Fruit fly (Drosophila melanogaster) whole organism, embryonic: Measurements from ENCODE around the gene Tg.

ENCODE experiments used
- ATbp ChIP-seq: fragments of 200-800 bp; sonication (Bioruptor generic); optimal IDR thresholded peaks from 2 replicates; lab custom pipeline; 2017; ENCODE audit warnings: missing biosample characterization, mild to moderate bottlenecking, missing genetic modification characterization, missing genetic modification reagents
- B-H1 ChIP-seq: fragments of 200-800 bp; sonication (Bioruptor generic); IDR thresholded peaks from 3 replicates; pipeline ENCODE4 v1.3.6; 2022; ENCODE audit warnings: missing biosample characterization, missing genetic modification characterization
- CG10267 ChIP-seq: fragments of 200-800 bp; sonication (Bioruptor generic); optimal IDR thresholded peaks from 2 replicates; lab custom pipeline; 2018; ENCODE audit warnings: missing biosample characterization, mild to moderate bottlenecking, missing genetic modification characterization, moderate library complexity
- CG10274 ChIP-seq: fragments of 200-800 bp; sonication (Bioruptor generic); optimal IDR thresholded peaks from 3 replicates; lab custom pipeline; 2017; ENCODE audit warnings: missing biosample characterization, mild to moderate bottlenecking, missing genetic modification characterization
- CG10431 ChIP-seq: fragments of 200-800 bp; sonication (Bioruptor generic); optimal IDR thresholded peaks from 3 replicates; lab custom pipeline; 2018; ENCODE audit warnings: missing biosample characterization, mild to moderate bottlenecking, missing genetic modification characterization
- CG12155 ChIP-seq: fragments of 200-800 bp; sonication (Bioruptor generic); optimal IDR thresholded peaks from 3 replicates; lab custom pipeline; 2016; ENCODE audit warnings: missing biosample characterization, missing genetic modification characterization
- CG12299 ChIP-seq: fragments of 200-800 bp; sonication (Bioruptor generic); optimal IDR thresholded peaks from 2 replicates; lab custom pipeline; 2018; ENCODE audit warnings: missing biosample characterization, mild to moderate bottlenecking, missing genetic modification characterization
- CG13775 ChIP-seq: fragments of 200-800 bp; sonication (Bioruptor generic); optimal IDR thresholded peaks from 3 replicates; lab custom pipeline; 2017; ENCODE audit warnings: missing biosample characterization, mild to moderate bottlenecking, missing genetic modification characterization
- CG14710 ChIP-seq: fragments of 200-800 bp; sonication (Bioruptor generic); optimal IDR thresholded peaks from 3 replicates; lab custom pipeline; 2019; ENCODE audit warnings: missing biosample characterization, mild to moderate bottlenecking, missing genetic modification characterization, moderate library complexity
- CG15011 ChIP-seq: fragments of 200-800 bp; sonication (Bioruptor generic); optimal IDR thresholded peaks from 3 replicates; lab custom pipeline; 2018; ENCODE audit warnings: missing biosample characterization, mild to moderate bottlenecking, missing genetic modification characterization
- CG15269 ChIP-seq: fragments of 200-800 bp; sonication (Bioruptor generic); optimal IDR thresholded peaks from 2 replicates; lab custom pipeline; 2018; ENCODE audit warnings: missing biosample characterization, mild to moderate bottlenecking, missing genetic modification characterization, moderate library complexity
- CG16813 ChIP-seq: fragments of 200-800 bp; sonication (Bioruptor generic); IDR thresholded peaks from 3 replicates; pipeline ENCODE4 v1.3.6; 2022; ENCODE audit warnings: missing biosample characterization, missing genetic modification characterization; ENCODE audit not compliant: partially characterized antibody
- CG17328 ChIP-seq: fragments of 200-800 bp; sonication (Bioruptor generic); IDR thresholded peaks from 2 replicates; pipeline ENCODE4 v1.3.6; 2022; ENCODE audit warnings: missing biosample characterization, missing genetic modification characterization
- CG17568 ChIP-seq: fragments of 200-800 bp; sonication (Bioruptor generic); optimal IDR thresholded peaks from 2 replicates; lab custom pipeline; 2018; ENCODE audit warnings: missing biosample characterization, mild to moderate bottlenecking, missing genetic modification characterization, moderate library complexity
- CG18476 ChIP-seq: fragments of 200-800 bp; sonication (Bioruptor generic); optimal IDR thresholded peaks from 2 replicates; lab custom pipeline; 2016; ENCODE audit warnings: missing biosample characterization, mild to moderate bottlenecking, missing genetic modification characterization
- CG32767 ChIP-seq: fragments of 200-800 bp; sonication (Bioruptor generic); IDR thresholded peaks from 2 replicates; pipeline ENCODE4 v1.3.6; 2022; ENCODE audit warnings: missing biosample characterization, missing genetic modification characterization
- CG34422 ChIP-seq: fragments of 200-800 bp; sonication (Bioruptor generic); IDR thresholded peaks from 3 replicates; pipeline ENCODE4 v1.3.6; 2022; ENCODE audit warnings: missing biosample characterization, missing genetic modification characterization
- CG42726 ChIP-seq: fragments of 200-800 bp; sonication (Bioruptor generic); IDR thresholded peaks from 2 replicates; pipeline ENCODE4 v1.3.6; 2022; ENCODE audit warnings: missing biosample characterization, missing genetic modification characterization; ENCODE audit not compliant: partially characterized antibody
- CG7357 ChIP-seq: fragments of 200-800 bp; sonication (Bioruptor generic); IDR thresholded peaks from 3 replicates; pipeline ENCODE4 v1.3.6; 2022; ENCODE audit warnings: missing biosample characterization, missing genetic modification characterization
- CG9215 ChIP-seq: fragments of 200-800 bp; sonication (Bioruptor generic); IDR thresholded peaks from 2 replicates; pipeline ENCODE4 v1.3.6; 2022; ENCODE audit warnings: missing biosample characterization, missing genetic modification characterization
- CTCF ChIP-seq: fragments of 200-800 bp; sonication (Bioruptor generic); optimal IDR thresholded peaks from 2 replicates; lab custom pipeline; 2017; ENCODE audit warnings: missing biosample characterization, mild to moderate bottlenecking, missing genetic modification characterization, moderate library complexity
- D ChIP-seq, 2 experiments: fragments of 200-800 bp in 1 of 2; fragments of >200 bp in 1 of 2; sonication (Bioruptor generic) in 1 of 2; optimal IDR thresholded peaks; 2 replicates in 1 of 2; 3 replicates in 1 of 2; lab custom pipeline; 2017; ENCODE audit warnings: mild to moderate bottlenecking in 1 of 2, missing biosample characterization in 1 of 2, missing genetic modification characterization in 1 of 2, missing genetic modification reagents in 1 of 2
- Doc3 ChIP-seq: fragments of 200-800 bp; sonication (Bioruptor generic); IDR thresholded peaks from 3 replicates; pipeline ENCODE4 v1.3.6; 2022; ENCODE audit warnings: missing biosample characterization, missing genetic modification characterization; ENCODE audit not compliant: partially characterized antibody
- Drgx ChIP-seq: fragments of 200-800 bp; sonication (Bioruptor generic); IDR thresholded peaks from 2 replicates; pipeline ENCODE4 v1.3.6; 2022; ENCODE audit warnings: missing biosample characterization, missing genetic modification characterization
- Hey ChIP-seq: fragments of 200-800 bp; sonication (Bioruptor generic); optimal IDR thresholded peaks from 3 replicates; lab custom pipeline; 2018; ENCODE audit warnings: missing biosample characterization, mild to moderate bottlenecking, missing genetic modification characterization
- Lim3 ChIP-seq: fragments of 200-800 bp; sonication (Bioruptor generic); IDR thresholded peaks from 2 replicates; pipeline ENCODE4 v1.3.6; 2022; ENCODE audit warnings: missing biosample characterization, missing genetic modification characterization
- Max ChIP-seq: fragments of 200-800 bp; sonication (Bioruptor generic); optimal IDR thresholded peaks from 2 replicates; lab custom pipeline; 2016; ENCODE audit warnings: missing biosample characterization, mild to moderate bottlenecking, missing genetic modification characterization
- Med ChIP-seq: fragments of 200-800 bp; sonication (Bioruptor generic); peaks from one replicate; lab custom pipeline; 2016; ENCODE audit warnings: missing biosample characterization, missing genetic modification characterization, mild to moderate bottlenecking, inconsistent platforms, moderate library complexity
- NC2β ChIP-seq: fragments of 200-800 bp; sonication (Bioruptor generic); optimal IDR thresholded peaks from 2 replicates; lab custom pipeline; 2016; ENCODE audit warnings: missing biosample characterization, missing genetic modification characterization
- Oli ChIP-seq: fragments of 200-800 bp; sonication (Bioruptor generic); optimal IDR thresholded peaks from 2 replicates; lab custom pipeline; 2018; ENCODE audit warnings: missing biosample characterization, mild to moderate bottlenecking, missing genetic modification characterization, moderate library complexity
- Sin3A ChIP-seq: fragments of >200 bp; optimal IDR thresholded peaks from 2 replicates; lab custom pipeline; 2018
- Spps ChIP-seq: fragments of 200-800 bp; sonication (Bioruptor generic); optimal IDR thresholded peaks from 2 replicates; lab custom pipeline; 2018; ENCODE audit warnings: missing biosample characterization, mild to moderate bottlenecking, missing genetic modification characterization
- Sry-β ChIP-seq: fragments of 200-800 bp; sonication (Bioruptor generic); optimal IDR thresholded peaks from 2 replicates; lab custom pipeline; 2018; ENCODE audit warnings: missing biosample characterization, mild to moderate bottlenecking, missing genetic modification characterization, moderate library complexity
- bowl ChIP-seq: fragments of 200-800 bp; sonication (Bioruptor generic); IDR thresholded peaks from 2 replicates; pipeline ENCODE4 v1.3.6; 2022; ENCODE audit warnings: missing biosample characterization, missing genetic modification characterization
- btn ChIP-seq: fragments of 200-800 bp; sonication (Bioruptor generic); optimal IDR thresholded peaks from 2 replicates; lab custom pipeline; 2016; ENCODE audit warnings: missing biosample characterization, missing genetic modification characterization
- chn ChIP-seq: fragments of 200-800 bp; sonication (Bioruptor generic); optimal IDR thresholded peaks from 2 replicates; lab custom pipeline; 2016; ENCODE audit warnings: missing biosample characterization, missing genetic modification characterization
- ci ChIP-seq: fragments of 200-800 bp; sonication (Bioruptor generic); IDR thresholded peaks from 3 replicates; pipeline ENCODE4 v1.3.6; 2022; ENCODE audit warnings: missing biosample characterization, missing genetic modification characterization
- dysf ChIP-seq: fragments of 200-800 bp; sonication (Bioruptor generic); IDR thresholded peaks from 3 replicates; pipeline ENCODE4 v1.3.6; 2022; ENCODE audit warnings: missing biosample characterization, missing genetic modification characterization
- ems ChIP-seq: fragments of 200-800 bp; sonication (Bioruptor generic); optimal IDR thresholded peaks from 3 replicates; lab custom pipeline; 2016; ENCODE audit warnings: missing biosample characterization, missing genetic modification characterization
- exex ChIP-seq: fragments of 200-800 bp; sonication (Bioruptor generic); optimal IDR thresholded peaks from 4 replicates; lab custom pipeline; 2018; ENCODE audit warnings: missing biosample characterization, mild to moderate bottlenecking, missing genetic modification characterization, moderate library complexity
- gcm ChIP-seq: fragments of 200-800 bp; sonication (Bioruptor generic); optimal IDR thresholded peaks from 2 replicates; lab custom pipeline; 2019; ENCODE audit warnings: missing biosample characterization, mild to moderate bottlenecking, missing genetic modification characterization, moderate library complexity
- hth ChIP-seq: fragments of >200 bp; optimal IDR thresholded peaks from 2 replicates; lab custom pipeline; 2017; ENCODE audit warnings: inconsistent platforms
- jing ChIP-seq: fragments of 200-800 bp; sonication (Bioruptor generic); optimal IDR thresholded peaks from 2 replicates; lab custom pipeline; 2018; ENCODE audit warnings: missing biosample characterization, mild to moderate bottlenecking, missing genetic modification characterization
- lola ChIP-seq, 3 experiments: fragments of >200 bp in 2 of 3; fragments of 200-800 bp in 1 of 3; sonication (Bioruptor generic) in 1 of 3; optimal IDR thresholded peaks; 2 replicates each; lab custom pipeline; 2017 to 2019; ENCODE audit warnings: missing biosample characterization in 3 of 3, missing genetic modification characterization in 3 of 3, mild to moderate bottlenecking in 1 of 3, moderate library complexity in 1 of 3
- org-1 ChIP-seq: fragments of 200-800 bp; sonication (Bioruptor generic); optimal IDR thresholded peaks from 2 replicates; lab custom pipeline; 2017; ENCODE audit warnings: missing biosample characterization, missing genetic modification characterization
- p53 ChIP-seq: fragments of 200-800 bp; sonication (Bioruptor generic); optimal IDR thresholded peaks from 2 replicates; lab custom pipeline; 2016; ENCODE audit warnings: missing biosample characterization, missing genetic modification characterization
- pita ChIP-seq: fragments of 200-800 bp; sonication (Bioruptor generic); optimal IDR thresholded peaks from 2 replicates; lab custom pipeline; 2017; ENCODE audit warnings: missing biosample characterization, mild to moderate bottlenecking, missing genetic modification characterization
- sug ChIP-seq: fragments of 200-800 bp; optimal IDR thresholded peaks from 2 replicates; lab custom pipeline; 2019; ENCODE audit warnings: missing biosample characterization, mild to moderate bottlenecking, missing genetic modification characterization, moderate library complexity
- ttk ChIP-seq: fragments of 200-800 bp; sonication (Bioruptor generic); IDR thresholded peaks from 2 replicates; pipeline ENCODE4 v2.1.2; 2022; ENCODE audit warnings: missing biosample characterization, missing genetic modification characterization
- twi ChIP-seq: fragments of 200-800 bp; optimal IDR thresholded peaks from 2 replicates; lab custom pipeline; 2019; ENCODE audit warnings: missing biosample characterization, mild to moderate bottlenecking, missing genetic modification characterization, moderate library complexity
- zfh2 ChIP-seq: fragments of 200-800 bp; sonication (Bioruptor generic); optimal IDR thresholded peaks from 2 replicates; lab custom pipeline; 2016; ENCODE audit warnings: missing biosample characterization, missing genetic modification characterization

Tg gene

DNA sequence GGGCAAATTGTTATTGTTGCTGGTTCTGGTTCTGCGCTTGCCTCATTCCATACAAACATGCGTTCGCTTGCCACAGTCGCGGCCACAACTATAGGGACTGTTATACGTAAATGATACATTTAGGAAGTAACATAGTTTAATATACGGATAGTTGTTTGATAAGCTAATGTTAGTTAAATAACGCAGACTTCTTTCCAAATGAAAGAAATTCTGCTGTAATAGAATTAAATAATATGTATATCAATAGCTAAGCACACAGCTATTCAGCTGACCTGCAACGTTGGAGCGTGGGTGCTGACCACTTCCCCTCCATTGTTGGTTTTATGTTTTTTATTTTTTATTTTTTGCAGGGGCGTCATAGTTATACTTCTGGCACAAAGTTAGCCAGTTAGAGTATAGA is 23.5 kb downstream of the Tg start (continued):
- TF ChIP-seq CG42726 (GFP tag; lab: Robert Waterston, UW) (no peak), ATbp (GFP tag; lab: Kevin White, UChicago) (peak; percentile 46), CG14710 (tag; lab: Kevin White, UChicago) (peak; percentile 36), Oli (tag; lab: Kevin White, UChicago) (peak; percentile 70), Sry-β (no peak), ems (GFP tag; lab: Kevin White, UChicago) (peak; percentile 11), D (optimal IDR thresholded peaks at IDR 0.05; lab: Kevin White, UChicago) (no peak), D (GFP tag; optimal IDR thresholded peaks at IDR 0.05; lab: Kevin White, UChicago) (peak; percentile 25), CG10267 (tag; lab: Kevin White, UChicago) (peak; percentile 52), p53 (no peak), dysf (GFP tag; lab: Robert Waterston, UW) (peak; percentile 74), Doc3 (GFP tag; lab: Robert Waterston, UW) (no peak), gcm (GFP tag; lab: Kevin White, UChicago) (peak; percentile 61), CG15011 (GFP tag; lab: Kevin White, UChicago) (no peak), twi (tag; lab: Kevin White, UChicago) (no peak), CG15269 (tag; lab: Kevin White, UChicago) (peak; percentile 71), Max (peak; percentile 24), CG32767 (GFP tag; lab: Robert Waterston, UW) (peak; percentile 72), Hey (no peak), CG13775 (peak; percentile 4), CG7357 (GFP tag; lab: Robert Waterston, UW) (peak; percentile 44; the same call in 1 of the 3 replicates), B-H1 (GFP tag; lab: Robert Waterston, UW) (peak; percentile 43; the same call in 2 of the 3 replicates), lola (GFP tag; optimal IDR thresholded peaks at IDR 0.05; lab: Kevin White, UChicago) (no peak), Lim3 (GFP tag; lab: Robert Waterston, UW) (no peak), CG10274 (GFP tag; lab: Kevin White, UChicago) (peak; percentile 10), CG12155 (GFP tag; lab: Kevin White, UChicago) (peak; percentile 21), jing (no peak), exex (no peak), CG18476 (GFP tag; lab: Kevin White, UChicago) (peak; percentile 23), CG12299 (tag; lab: Kevin White, UChicago) (peak; percentile 16), pita (GFP tag; lab: Kevin White, UChicago) (no peak), Sin3A (lab: Kevin White, UChicago) (no peak), chn (GFP tag; lab: Kevin White, UChicago) (peak; percentile 37), CG9215 (GFP tag; lab: Robert Waterston, UW) (peak; percentile 49), CG10431 (GFP tag; lab: Kevin White, UChicago) (no peak), org-1 (GFP tag; lab: Kevin White, UChicago) (peak; percentile 49), bowl (GFP tag; lab: Robert Waterston, UW) (peak; percentile 48; the same call in 1 of the 2 replicates), NC2β (GFP tag; lab: Kevin White, UChicago) (no peak), CG17568 (GFP tag; lab: Kevin White, UChicago) (peak; percentile 43), CG16813 (GFP tag; lab: Robert Waterston, UW) (no peak), Spps (tag; lab: Kevin White, UChicago) (no peak), CG34422 (GFP tag; lab: Robert Waterston, UW) (peak; percentile 70; the same call in 2 of the 3 replicates), zfh2 (no peak), btn (GFP tag; lab: Kevin White, UChicago) (no peak), sug (tag; lab: Kevin White, UChicago) (peak; percentile 18), hth (lab: Kevin White, UChicago) (no peak), ttk (GFP tag; lab: Robert Waterston, UW) (peak; percentile 45; the same call in 1 of the 2 replicates), Drgx (GFP tag; lab: Robert Waterston, UW) (peak; percentile 71), CG17328 (GFP tag; lab: Robert Waterston, UW) (peak; percentile 61), ci (peak; percentile 77), Med (GFP tag; lab: Kevin White, UChicago) (peak; percentile 89), CTCF (GFP tag; lab: Kevin White, UChicago) (no peak)
